Worm (Caenorhabditis elegans) whole organism, young adult: ENCODE data around the gene osta-3.

ENCODE experiments used
- K11D2.4 ChIP-seq: fragments of 200-800 bp; sonication (Bioruptor generic); IDR thresholded peaks from 2 replicates; pipeline ENCODE4 v1.3.6; 2022; ENCODE audit warnings: missing genetic modification reagents, missing genetic modification characterization, missing compliant biosample characterization
- ama-1 ChIP-seq, 3 experiments: fragments of 150-350 bp in 1 of 3; sonication (generic microtip) in 2 of 3; optimal IDR thresholded peaks; 2 replicates each; lab custom pipeline; 2014 to 2018; ENCODE audit warnings: missing biosample characterization in 2 of 3, missing genetic modification characterization in 2 of 3, missing genetic modification reagents in 2 of 3
- attf-6 ChIP-seq: fragments of 200-800 bp; sonication (Bioruptor generic); IDR thresholded peaks from 2 replicates; pipeline ENCODE4 v1.3.6; 2022; ENCODE audit warnings: missing genetic modification reagents, missing genetic modification characterization, missing compliant biosample characterization
- cebp-1 ChIP-seq, 2 experiments: fragments of 200-800 bp in 1 of 2; sonication (Bioruptor generic) in 1 of 2; sonication (generic microtip) in 1 of 2; IDR thresholded peaks in 1 of 2; optimal IDR thresholded peaks in 1 of 2; 2 replicates each; pipeline versions ENCODE4 v1.3.6 to Lab custom; 2017 to 2022; ENCODE audit warnings: missing compliant biosample characterization in 2 of 2, missing genetic modification characterization in 2 of 2, mild to moderate bottlenecking in 1 of 2, missing genetic modification reagents in 1 of 2, moderate library complexity in 1 of 2
- ceh-79 ChIP-seq: sonication (generic microtip); optimal IDR thresholded peaks from 2 replicates; lab custom pipeline; 2017; ENCODE audit warnings: mild to moderate bottlenecking, missing genetic modification characterization, missing compliant biosample characterization
- dpl-1 ChIP-seq: fragments of 150-350 bp; optimal IDR thresholded peaks from 2 replicates; lab custom pipeline; 2014; ENCODE audit warnings: missing biosample characterization, missing genetic modification reagents, missing genetic modification characterization
- efl-1 ChIP-seq: fragments of 150-350 bp; optimal IDR thresholded peaks from 2 replicates; lab custom pipeline; 2014; ENCODE audit warnings: missing biosample characterization, missing genetic modification reagents, missing genetic modification characterization
- egl-44 ChIP-seq: fragments of 200-800 bp; sonication (Bioruptor generic); IDR thresholded peaks from 2 replicates; pipeline ENCODE4 v1.3.6; 2022; ENCODE audit warnings: missing genetic modification reagents, missing genetic modification characterization, missing compliant biosample characterization
- him-1 ChIP-seq: sonication (generic microtip); optimal IDR thresholded peaks from 2 replicates; lab custom pipeline; 2016; ENCODE audit warnings: missing genotype, missing genetic modification reagents, missing genetic modification characterization, missing compliant biosample characterization
- hmg-1.2 ChIP-seq: fragments of 200-800 bp; sonication (Bioruptor generic); IDR thresholded peaks from 2 replicates; pipeline ENCODE4 v1.3.6; 2022; ENCODE audit warnings: missing genetic modification reagents, missing genetic modification characterization, missing compliant biosample characterization
- hmg-20 ChIP-seq: fragments of 200-800 bp; sonication (Bioruptor generic); IDR thresholded peaks from 2 replicates; pipeline ENCODE4 v1.3.6; 2022; ENCODE audit warnings: missing genetic modification reagents, missing genetic modification characterization, missing compliant biosample characterization
- lin-35 ChIP-seq, 3 experiments: fragments of 150-350 bp in 2 of 3; sonication (generic microtip) in 1 of 3; optimal IDR thresholded peaks; 2 replicates each; lab custom pipeline; 2014 to 2018; ENCODE audit warnings: missing biosample characterization in 3 of 3, missing genetic modification characterization in 3 of 3, missing genetic modification reagents in 3 of 3
- lin-54 ChIP-seq: fragments of 200-800 bp; sonication (Bioruptor generic); optimal IDR thresholded peaks from 2 replicates; lab custom pipeline; 2018; ENCODE audit warnings: mild to moderate bottlenecking, missing genetic modification characterization, missing compliant biosample characterization
- mcd-1 ChIP-seq: fragments of 200-800 bp; sonication (Bioruptor generic); IDR thresholded peaks from 2 replicates; pipeline ENCODE4 v1.3.6; 2022; ENCODE audit warnings: missing genetic modification reagents, missing genetic modification characterization, missing compliant biosample characterization
- nfyb-1 ChIP-seq: fragments of 200-800 bp; sonication (Bioruptor generic); IDR thresholded peaks from 2 replicates; pipeline ENCODE4 v1.3.6; 2022; ENCODE audit warnings: missing genetic modification reagents, missing genetic modification characterization, missing compliant biosample characterization
- nhr-120 ChIP-seq: fragments of 200-800 bp; sonication (Bioruptor generic); IDR thresholded peaks from 2 replicates; pipeline ENCODE4 v1.3.6; 2022; ENCODE audit warnings: missing genetic modification characterization, missing compliant biosample characterization
- rcor-1 ChIP-seq: fragments of 200-800 bp; sonication (Bioruptor generic); IDR thresholded peaks from 2 replicates; pipeline ENCODE4 v1.3.6; 2022; ENCODE audit warnings: missing genetic modification reagents, missing genetic modification characterization, missing compliant biosample characterization
- rec-8 ChIP-seq, 2 experiments: sonication (generic microtip); optimal IDR thresholded peaks; 2 replicates each; lab custom pipeline; 2016; ENCODE audit warnings: mild to moderate bottlenecking in 2 of 2, missing genetic modification characterization in 2 of 2, missing genetic modification reagents in 2 of 2, missing genotype in 2 of 2, missing biosample characterization in 1 of 2, missing compliant biosample characterization in 1 of 2, moderate library complexity in 1 of 2
- unc-130 ChIP-seq: sonication (generic microtip); optimal IDR thresholded peaks from 2 replicates; lab custom pipeline; 2016; ENCODE audit warnings: missing genetic modification reagents, missing genetic modification characterization, missing compliant biosample characterization

The osta-3 gene

ce11 chrII:14856922-14857321, 44.6 kb downstream of the osta-3 start, which contains the start of gene rbm-28:
Gene rbm-28, plus strand, starts transcription at chrII:14857259.
- TF ChIP-seq egl-44 = no peak
- peak in 1 of 2 experiments; percentile 4 for TF ChIP-seq rec-8 (tag; optimal IDR thresholded peaks at IDR 0.05; lab: Kevin White, UChicago)
- peak; percentile 45 for TF ChIP-seq efl-1
- peak; percentile 24 for TF ChIP-seq dpl-1 (GFP tag; lab: Kevin White, UChicago)
- no peak for TF ChIP-seq nhr-120 (GFP tag; lab: Robert Waterston, UW)
- TF ChIP-seq ceh-79 (tag; lab: Kevin White, UChicago) = no peak
- TF ChIP-seq rcor-1 (GFP tag; lab: Robert Waterston, UW) = no peak
- no peak for TF ChIP-seq K11D2.4
- peak; percentile 15; the same call in 1 of the 2 replicates for TF ChIP-seq mcd-1 (GFP tag; lab: Robert Waterston, UW)
- no peak for TF ChIP-seq cebp-1 (GFP tag; IDR thresholded peaks at IDR 0.05; lab: Robert Waterston, UW)
- no peak for TF ChIP-seq cebp-1 (tag; optimal IDR thresholded peaks at IDR 0.05; lab: Kevin White, UChicago)
- no peak for TF ChIP-seq attf-6 (GFP tag; lab: Robert Waterston, UW)
- no peak for TF ChIP-seq hmg-20 (GFP tag; lab: Robert Waterston, UW)
- peak; percentile 21 for TF ChIP-seq unc-130 (GFP tag; lab: Kevin White, UChicago)
- peak in 1 of 3 experiments; percentile 53 for TF ChIP-seq lin-35 (GFP tag; optimal IDR thresholded peaks at IDR 0.05; lab: Kevin White, UChicago)
- peak; percentile 65 for TF ChIP-seq lin-54
- no peak for TF ChIP-seq him-1 (tag; lab: Kevin White, UChicago)
- no peak for TF ChIP-seq ama-1 (optimal IDR thresholded peaks at IDR 0.05; lab: Kevin White, UChicago)
- no peak for TF ChIP-seq ama-1 (GFP tag; optimal IDR thresholded peaks at IDR 0.05; lab: Kevin White, UChicago)

ce11 chrII:14864304-14864703, 52.0 kb downstream of the osta-3 start:
- TF ChIP-seq nfyb-1 (0 out of 2 replicates have a peak, but pooled peaks have one; percentile 26), hmg-1.2 (peak; percentile 93; the same call in 1 of the 2 replicates)
